Worm (Caenorhabditis elegans): Measurements from ENCODE around the gene pxn-1.

pxn-1 gene

ce11 chrV:8495965-8496364, 1.3 kb downstream of the pxn-1 start (continued):
- TF ChIP-seq nhr-77 (tag; optimal IDR thresholded peaks at IDR 0.05): no peak
- peak; percentile 43; the same call in 1 of the 2 replicates for TF ChIP-seq arid-1 (GFP tag; conservative IDR thresholded peaks at IDR 0.05)
- TF ChIP-seq zip-11 (GFP tag; IDR thresholded peaks at IDR 0.05): no peak
- TF ChIP-seq jun-1 (tag; optimal IDR thresholded peaks at IDR 0.05): no peak
- no peak for TF ChIP-seq ztf-7 (tag; optimal IDR thresholded peaks at IDR 0.05)
- peak; percentile 36 for TF ChIP-seq mep-1 (tag; optimal IDR thresholded peaks at IDR 0.05)
- peak; percentile 72 for TF ChIP-seq ctbp-1 (GFP tag; IDR thresholded peaks at IDR 0.05)
- peak; percentile 70 for TF ChIP-seq daf-19 (GFP tag; conservative IDR thresholded peaks at IDR 0.05)
- no peak for TF ChIP-seq D1046.2 (GFP tag; IDR thresholded peaks at IDR 0.05)
- no peak for TF ChIP-seq ceh-20 (GFP tag; IDR thresholded peaks at IDR 0.05)
- TF ChIP-seq dve-1 (tag; optimal IDR thresholded peaks at IDR 0.05; ENCODE audit: insufficient read depth): no peak
- no peak for TF ChIP-seq ZK337.2 (GFP tag; IDR thresholded peaks at IDR 0.05)
- TF ChIP-seq vab-7 (GFP tag; IDR thresholded peaks at IDR 0.05): peak; percentile 78
- no peak for TF ChIP-seq fos-1 (tag; optimal IDR thresholded peaks at IDR 0.05)
- TF ChIP-seq tra-1 (GFP tag; IDR thresholded peaks at IDR 0.05): peak; percentile 46; the same call in 1 of the 2 replicates
- peak; percentile 69 for TF ChIP-seq lim-7 (GFP tag; IDR thresholded peaks at IDR 0.05)
- peak; percentile 15 for TF ChIP-seq nhr-111 (GFP tag; optimal IDR thresholded peaks at IDR 0.05)
- no peak for TF ChIP-seq rbr-2 (tag; optimal IDR thresholded peaks at IDR 0.05)
- TF ChIP-seq attf-4 (tag; optimal IDR thresholded peaks at IDR 0.05): no peak
- peak; percentile 56; the same call in 1 of the 2 replicates for TF ChIP-seq php-3 (GFP tag; IDR thresholded peaks at IDR 0.05)
- no peak for TF ChIP-seq ceh-62 (tag; optimal IDR thresholded peaks at IDR 0.05)
- TF ChIP-seq Y48G9A.11 (GFP tag; IDR thresholded peaks at IDR 0.05): peak; percentile 27; the same call in 1 of the 2 replicates
- TF ChIP-seq hlh-30 (tag; optimal IDR thresholded peaks at IDR 0.05; ENCODE audit: insufficient read depth): no peak
- TF ChIP-seq zfp-3 (GFP tag; conservative IDR thresholded peaks at IDR 0.05): no peak
- no peak for TF ChIP-seq dmd-9 (GFP tag; IDR thresholded peaks at IDR 0.05)
- TF ChIP-seq R02D3.7 (tag; optimal IDR thresholded peaks at IDR 0.05): no peak
- TF ChIP-seq snpc-1.2 (GFP tag; IDR thresholded peaks at IDR 0.05): peak; percentile 69
- TF ChIP-seq F44E2.7 (GFP tag; IDR thresholded peaks at IDR 0.05): 0 out of 2 replicates have a peak, but pooled peaks have one; percentile 20
- peak; percentile 50; the same call in 1 of the 2 replicates for TF ChIP-seq nhr-41 (GFP tag; IDR thresholded peaks at IDR 0.05)
- TF ChIP-seq F26F4.8 (GFP tag; conservative IDR thresholded peaks at IDR 0.05): 0 out of 2 replicates have a peak, but pooled peaks have one; percentile 41
- TF ChIP-seq lsy-2 (tag; optimal IDR thresholded peaks at IDR 0.05): no peak
- no peak for TF ChIP-seq Y75B8A.6 (GFP tag; IDR thresholded peaks at IDR 0.05)
- peak; percentile 58 for TF ChIP-seq mes-2 (tag; optimal IDR thresholded peaks at IDR 0.05; ENCODE audit: poor library complexity, severe bottlenecking)
- TF ChIP-seq gei-8 (GFP tag; optimal IDR thresholded peaks at IDR 0.05): peak; percentile 38
- no peak for TF ChIP-seq aha-1 (tag)
- TF ChIP-seq madf-5 (GFP tag; IDR thresholded peaks at IDR 0.05): no peak
- TF ChIP-seq nhr-42 (GFP tag; IDR thresholded peaks at IDR 0.05): peak; percentile 61; the same call in 1 of the 2 replicates
- peak; percentile 71 for TF ChIP-seq lin-38 (GFP tag; IDR thresholded peaks at IDR 0.05)
- TF ChIP-seq ZK546.5 (tag; optimal IDR thresholded peaks at IDR 0.05): no peak
- TF ChIP-seq hlh-11 (tag; optimal IDR thresholded peaks at IDR 0.05): peak; percentile 11
- TF ChIP-seq nhr-11 (tag; optimal IDR thresholded peaks at IDR 0.05): no peak
- TF ChIP-seq spr-1 (tag; optimal IDR thresholded peaks at IDR 0.05): no peak
- TF ChIP-seq dmd-8 (GFP tag; IDR thresholded peaks at IDR 0.05): 0 out of 2 replicates have a peak, but pooled peaks have one; percentile 62
- no peak for TF ChIP-seq unc-39 (tag; optimal IDR thresholded peaks at IDR 0.05)
- 0 out of 2 replicates have a peak, but pooled peaks have one; percentile 32 for TF ChIP-seq madf-9 (GFP tag; conservative IDR thresholded peaks at IDR 0.05)
- no peak; the same call in 1 of the 2 replicates for TF ChIP-seq mdt-29 (GFP tag; IDR thresholded peaks at IDR 0.05)
- no peak for TF ChIP-seq lin-29 (GFP tag; IDR thresholded peaks at IDR 0.05)
- TF ChIP-seq ceh-28 (tag; optimal IDR thresholded peaks at IDR 0.05): no peak
- TF ChIP-seq nhr-28 (tag; optimal IDR thresholded peaks at IDR 0.05): no peak
- no peak for TF ChIP-seq lin-13 (GFP tag; optimal IDR thresholded peaks at IDR 0.05)
- no peak for TF ChIP-seq lin-15B (tag; optimal IDR thresholded peaks at IDR 0.05)
- no peak for TF ChIP-seq zip-2 (tag; optimal IDR thresholded peaks at IDR 0.05)
